Worm (Caenorhabditis elegans) whole organism, L4/young adult: ENCODE measurements around the gene lurp-2.

Source experiments
- W03F9.2 ChIP-seq: fragments of 150-350 bp; optimal IDR thresholded peaks from 2 replicates; lab custom pipeline; 2014; ENCODE audit warnings: missing biosample characterization, missing genetic modification characterization
- him-1 ChIP-seq: sonication (generic microtip); optimal IDR thresholded peaks from 2 replicates; lab custom pipeline; 2016; ENCODE audit warnings: missing genotype, missing genetic modification reagents, missing genetic modification characterization, missing compliant biosample characterization

DNA sequence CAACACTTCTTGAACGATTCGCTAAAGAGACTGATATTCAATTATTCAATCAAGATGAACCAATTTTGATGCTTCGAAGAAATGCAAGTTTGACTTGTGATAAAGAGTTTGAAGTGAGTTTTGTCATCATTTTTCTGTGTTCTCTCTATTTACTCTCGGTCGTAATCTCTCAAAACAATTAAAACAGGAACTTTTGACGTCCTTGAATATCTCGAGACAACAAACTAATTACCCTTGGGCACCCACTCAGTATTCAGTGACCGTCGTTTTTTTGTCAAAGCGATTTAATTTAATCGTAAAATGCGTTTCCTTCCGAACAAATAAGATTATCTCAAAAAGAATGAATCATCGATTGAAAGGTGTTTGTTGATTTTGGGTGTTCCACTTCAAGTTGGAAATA is 10.7 kb downstream of the lurp-2 start:
- no peak for TF ChIP-seq him-1 (tag; lab: Kevin White, UChicago)
- TF ChIP-seq W03F9.2 (tag; lab: Kevin White, UChicago) = no peak
